Fruit fly (Drosophila melanogaster): ENCODE results near the gene RpL17.

RpL17 gene

DNA sequence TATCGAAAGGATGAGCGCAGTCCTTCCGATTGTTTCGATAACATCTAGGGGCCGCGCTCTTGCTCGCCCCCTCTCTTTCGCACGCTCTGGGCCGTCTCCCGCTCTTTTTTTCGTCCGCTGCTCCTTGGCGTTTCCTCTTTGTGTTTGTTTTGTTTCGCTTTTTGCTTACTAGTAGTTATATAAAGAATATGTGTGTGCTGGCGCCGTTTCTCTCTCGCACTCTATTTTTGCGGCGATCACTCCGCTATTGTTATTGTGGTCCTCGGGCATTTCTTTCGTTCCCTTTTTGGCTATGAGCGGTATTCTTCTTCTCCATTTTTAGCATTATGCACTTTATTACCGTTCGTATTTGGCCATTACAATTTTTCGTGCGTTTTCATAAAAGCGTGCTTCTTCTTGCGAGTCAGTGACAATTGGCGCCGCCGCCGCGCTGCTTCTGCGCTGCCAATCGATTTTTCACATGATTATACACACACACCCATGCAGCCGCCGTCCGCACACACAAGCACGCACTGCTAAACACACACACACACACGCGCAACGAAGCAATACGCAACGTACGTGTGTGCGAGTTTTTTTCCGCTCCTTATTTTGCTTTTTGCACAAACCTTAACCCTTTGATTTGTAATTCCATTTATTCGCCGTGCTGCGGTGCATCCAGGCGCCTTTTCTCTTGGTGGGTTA, 49.8 kb downstream of the RpL17 start (continued):
- TF ChIP-seq esg (GFP tag; conservative IDR thresholded peaks at IDR 0.05) (no peak), CG10565 (GFP tag; optimal IDR thresholded peaks at IDR 0.05) (no peak), CG2202 (tag; optimal IDR thresholded peaks at IDR 0.05) (no peak), tgo (GFP tag; IDR thresholded peaks at IDR 0.05) (no peak), CG13287 (GFP tag; IDR thresholded peaks at IDR 0.05; ENCODE audit: partially characterized antibody) (no peak), nau (GFP tag; optimal IDR thresholded peaks at IDR 0.05) (no peak), CrebB (tag; optimal IDR thresholded peaks at IDR 0.05) (peak; percentile 42), CG12659 (GFP tag; optimal IDR thresholded peaks at IDR 0.05) (no peak), CG4328 (GFP tag; optimal IDR thresholded peaks at IDR 0.05) (peak; percentile 30), CG7357 (GFP tag; IDR thresholded peaks at IDR 0.05) (no peak), CG18262 (tag; optimal IDR thresholded peaks at IDR 0.05) (no peak)

Measured in whole organism, embryonic.